Fruit fly (Drosophila melanogaster): ENCODE results near the gene Tim13.

Gene Tim13

dm6 chr3L:11785291-11785690, 11.0 kb upstream of the Tim13 start (continued):
- TF ChIP-seq CG32006 (GFP tag; optimal IDR thresholded peaks at IDR 0.05) (no peak), Ets96B (tag; optimal IDR thresholded peaks at IDR 0.05) (no peak), CG31627 (GFP tag; optimal IDR thresholded peaks at IDR 0.05) (no peak), Lpt (GFP tag; optimal IDR thresholded peaks at IDR 0.05) (no peak), Blimp-1 (GFP tag; optimal IDR thresholded peaks at IDR 0.05) (no peak), CG3032 (tag; optimal IDR thresholded peaks at IDR 0.05) (no peak), ss (GFP tag; optimal IDR thresholded peaks at IDR 0.05) (no peak), CG3919 (GFP tag; optimal IDR thresholded peaks at IDR 0.05) (no peak), lz (GFP tag; optimal IDR thresholded peaks at IDR 0.05) (no peak), Eip75B (GFP tag; optimal IDR thresholded peaks at IDR 0.05) (no peak), CG6163 (GFP tag; IDR thresholded peaks at IDR 0.05) (peak; percentile 74), Hr39 (GFP tag; optimal IDR thresholded peaks at IDR 0.05) (no peak), dsx (GFP tag; optimal IDR thresholded peaks at IDR 0.05; ENCODE audit: poor library complexity, severe bottlenecking) (no peak), CG11902 (GFP tag; optimal IDR thresholded peaks at IDR 0.05) (no peak), CG8119 (GFP tag; IDR thresholded peaks at IDR 0.05) (peak; percentile 44; the same call in 1 of the 3 replicates), fd59A (GFP tag; optimal IDR thresholded peaks at IDR 0.05) (no peak), acj6 (GFP tag; optimal IDR thresholded peaks at IDR 0.05) (no peak), svp (GFP tag) (peak; percentile 45), fd85E (GFP tag; optimal IDR thresholded peaks at IDR 0.05) (no peak), CG11294 (GFP tag; IDR thresholded peaks at IDR 0.05) (peak; percentile 61), vri (GFP tag; optimal IDR thresholded peaks at IDR 0.05) (no peak)

dm6 chr3L:11777348-11777958, 3.2 kb upstream of the Tim13 start:
- peak; percentile 87 for TF ChIP-seq svp (GFP tag)
- no peak for TF ChIP-seq CG8632 (GFP tag; optimal IDR thresholded peaks at IDR 0.05)
- no peak for TF ChIP-seq cyc (GFP tag; optimal IDR thresholded peaks at IDR 0.05)
- TF ChIP-seq vri (GFP tag; optimal IDR thresholded peaks at IDR 0.05): peak; percentile 41

dm6 chr3L:11776731-11777130, 2.4 kb upstream of the Tim13 start, which contains the start of gene CG14131:
CG14131 (plus strand) TSS chr3L:11777073.
- no peak for TF ChIP-seq CG3032 (tag; optimal IDR thresholded peaks at IDR 0.05)
- TF ChIP-seq vri (GFP tag; optimal IDR thresholded peaks at IDR 0.05): peak; percentile 78
- no peak for TF ChIP-seq OdsH (GFP tag; optimal IDR thresholded peaks at IDR 0.05)
- TF ChIP-seq Ets21C (GFP tag; optimal IDR thresholded peaks at IDR 0.05): no peak
- TF ChIP-seq CG10669 (GFP tag; optimal IDR thresholded peaks at IDR 0.05): no peak
- peak; percentile 17 for TF ChIP-seq Sox14 (GFP tag; optimal IDR thresholded peaks at IDR 0.05)
- no peak for TF ChIP-seq topi (GFP tag; optimal IDR thresholded peaks at IDR 0.05)

- TF ChIP-seq svp (GFP tag): peak; percentile 77
- TF ChIP-seq ss (GFP tag; optimal IDR thresholded peaks at IDR 0.05): no peak
Measured at dm6 chr3L:11773796-11774195, 505 bp downstream of the Tim13 start.

- TF ChIP-seq Lpt (GFP tag; optimal IDR thresholded peaks at IDR 0.05) (no peak), vri (GFP tag; optimal IDR thresholded peaks at IDR 0.05) (peak; percentile 77), svp (GFP tag) (no peak)
Measured at dm6 chr3L:11772608-11773017, 1.7 kb downstream of the Tim13 start.

- TF ChIP-seq CG8632 (GFP tag; optimal IDR thresholded peaks at IDR 0.05): no peak
- no peak for TF ChIP-seq achi (GFP tag; optimal IDR thresholded peaks at IDR 0.05)
- TF ChIP-seq Hr39 (GFP tag; optimal IDR thresholded peaks at IDR 0.05): no peak
- TF ChIP-seq net (GFP tag; optimal IDR thresholded peaks at IDR 0.05): no peak
- no peak for TF ChIP-seq acj6 (GFP tag; optimal IDR thresholded peaks at IDR 0.05)
- TF ChIP-seq topi (GFP tag; optimal IDR thresholded peaks at IDR 0.05): no peak
- TF ChIP-seq fd59A (GFP tag; optimal IDR thresholded peaks at IDR 0.05): no peak
Measured at dm6 chr3L:11772057-11772456, 2.2 kb downstream of the Tim13 start, which contains the start of gene Muc68D. Muc68D (minus strand) TSS chr3L:11772157.

Measured in whole organism, prepupa.